Fruit fly (Drosophila melanogaster) whole organism, wandering third instar larva: Measurements from ENCODE around the gene Lsp1alpha.

Experiments
- Dif ChIP-seq: fragments of 200-275, 200-300 bp; sonication (Bioruptor generic); optimal IDR thresholded peaks from 2 replicates; lab custom pipeline; 2018; ENCODE audit warnings: missing biosample characterization, missing genetic modification characterization; ENCODE audit not compliant: partially characterized antibody
- Hr83 ChIP-seq: fragments of 200-300 bp; sonication (Bioruptor generic); optimal IDR thresholded peaks from 2 replicates; lab custom pipeline; 2016; ENCODE audit warnings: missing biosample characterization, mild to moderate bottlenecking, missing genetic modification characterization, moderate library complexity; ENCODE audit not compliant: poor library complexity, severe bottlenecking
- Myc ChIP-seq: fragments of >200 bp; optimal IDR thresholded peaks from 2 replicates; lab custom pipeline; 2017
- N ChIP-seq: fragments of >200 bp; optimal IDR thresholded peaks from 2 replicates; lab custom pipeline; 2018; ENCODE audit warnings: missing biosample characterization, missing external identifiers, missing genetic modification characterization
- brk ChIP-seq: fragments of 200-800 bp; sonication (Bioruptor generic); optimal IDR thresholded peaks from 2 replicates; lab custom pipeline; 2016; ENCODE audit warnings: missing biosample characterization, mild to moderate bottlenecking, missing genetic modification characterization
- dsf ChIP-seq: sonication (Bioruptor generic); optimal IDR thresholded peaks from 2 replicates; lab custom pipeline; 2016; ENCODE audit warnings: missing biosample characterization, missing genetic modification characterization, borderline replicate concordance
- foxo ChIP-seq, 2 experiments: fragments of 200-800 bp; sonication (Bioruptor generic); optimal IDR thresholded peaks; 2 replicates in 1 of 2; 3 replicates in 1 of 2; lab custom pipeline; 2016 to 2017; ENCODE audit warnings: missing biosample characterization in 2 of 2, missing genetic modification characterization in 2 of 2
- h ChIP-seq: fragments of 200-800 bp; sonication (Bioruptor generic); optimal IDR thresholded peaks from 3 replicates; lab custom pipeline; 2016; ENCODE audit warnings: missing biosample characterization, mild to moderate bottlenecking, missing genetic modification characterization
- jim ChIP-seq: fragments of 175-275, 200-325 bp; sonication (Bioruptor generic); optimal IDR thresholded peaks from 2 replicates; lab custom pipeline; 2016; ENCODE audit warnings: missing biosample characterization, mild to moderate bottlenecking, missing genetic modification characterization
- lola ChIP-seq: fragments of >200 bp; optimal IDR thresholded peaks from 2 replicates; lab custom pipeline; 2017; ENCODE audit warnings: missing biosample characterization, missing genetic modification characterization
- sage ChIP-seq: fragments of 200-800 bp; sonication (Bioruptor generic); optimal IDR thresholded peaks from 2 replicates; lab custom pipeline; 2016; ENCODE audit warnings: missing biosample characterization, mild to moderate bottlenecking, missing genetic modification characterization
- tai ChIP-seq: sonication (Bioruptor generic); optimal IDR thresholded peaks from 2 replicates; lab custom pipeline; 2016; ENCODE audit warnings: missing biosample characterization, missing genetic modification characterization
- woc ChIP-seq: sonication (Bioruptor generic); optimal IDR thresholded peaks from 2 replicates; lab custom pipeline; 2016; ENCODE audit warnings: missing biosample characterization, mild to moderate bottlenecking, missing genetic modification characterization

Lsp1alpha gene

dm6 chrX:12539215-12539614 is 49.1 kb downstream of the Lsp1alpha start:
- no peak for TF ChIP-seq sage
- TF ChIP-seq woc (GFP tag; lab: Kevin White, UChicago): no peak
- no peak for TF ChIP-seq lola (GFP tag; lab: Kevin White, UChicago)
- no peak for TF ChIP-seq foxo (GFP tag; optimal IDR thresholded peaks at IDR 0.05; lab: Kevin White, UChicago)
- TF ChIP-seq Dif (GFP tag; lab: Kevin White, UChicago): no peak
- TF ChIP-seq h (GFP tag; lab: Kevin White, UChicago): no peak
- no peak for TF ChIP-seq jim
- no peak for TF ChIP-seq dsf (GFP tag; lab: Kevin White, UChicago)
- TF ChIP-seq Hr83 (GFP tag; lab: Kevin White, UChicago): no peak
- TF ChIP-seq N (GFP tag; lab: Kevin White, UChicago): no peak
- TF ChIP-seq, all 38 proteins: peak for 0

DNA sequence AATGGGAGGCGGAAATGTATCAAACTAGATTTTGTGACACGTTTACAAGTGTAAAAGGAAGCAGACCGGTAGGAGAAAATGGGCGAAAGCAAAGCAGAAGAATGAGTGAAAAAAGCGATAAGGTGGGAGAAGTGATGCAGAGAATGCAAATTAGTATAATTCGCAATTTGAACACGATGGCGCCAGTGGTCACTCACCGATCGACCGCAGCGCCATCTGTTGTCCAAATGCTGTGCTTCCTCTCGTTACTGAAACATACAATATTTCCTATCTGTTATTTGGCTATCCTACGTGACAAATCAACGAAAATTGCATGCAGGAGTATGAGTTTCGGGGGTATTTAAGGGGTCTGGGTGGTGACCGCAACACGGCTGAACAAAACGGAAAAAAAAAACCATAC is 50.7 kb downstream of the Lsp1alpha start:
- no peak for TF ChIP-seq Myc
- TF ChIP-seq foxo (GFP tag; optimal IDR thresholded peaks at IDR 0.05; lab: Kevin White, UChicago): no peak
- no peak for TF ChIP-seq tai (GFP tag; lab: Kevin White, UChicago)
- TF ChIP-seq jim: no peak
- no peak for TF ChIP-seq Dif (GFP tag; lab: Kevin White, UChicago)
- no peak for TF ChIP-seq brk (GFP tag; lab: Kevin White, UChicago)
